Fruit fly (Drosophila melanogaster) whole organism, wandering third instar larva: ENCODE data around the gene S6k.
A peak's percentile ranks its signal among the peaks of the same experiment; 100 is the strongest.

ENCODE experiments used
- Abd-B ChIP-seq: fragments of >200 bp; optimal IDR thresholded peaks from 2 replicates; lab custom pipeline; 2017; ENCODE audit warnings: missing biosample characterization, missing genetic modification characterization
- CG32264 ChIP-seq: fragments of 200-800 bp; sonication (Bioruptor generic); optimal IDR thresholded peaks from 2 replicates; lab custom pipeline; 2016; ENCODE audit warnings: missing biosample characterization, missing genetic modification characterization
- CG9705 ChIP-seq: fragments of 200-800 bp; sonication (Bioruptor generic); optimal IDR thresholded peaks from 2 replicates; lab custom pipeline; 2018; ENCODE audit warnings: missing biosample characterization, mild to moderate bottlenecking, missing genetic modification characterization
- CrebA ChIP-seq: fragments of 200-800 bp; sonication (Bioruptor generic); optimal IDR thresholded peaks from 2 replicates; lab custom pipeline; 2016; ENCODE audit warnings: missing biosample characterization, mild to moderate bottlenecking, missing genetic modification characterization, borderline replicate concordance
- Dfd ChIP-seq: fragments of >200 bp; optimal IDR thresholded peaks from 2 replicates; lab custom pipeline; 2017; ENCODE audit warnings: missing biosample characterization, missing genetic modification characterization
- Dif ChIP-seq: fragments of 200-275, 200-300 bp; sonication (Bioruptor generic); optimal IDR thresholded peaks from 2 replicates; lab custom pipeline; 2018; ENCODE audit warnings: missing biosample characterization, missing genetic modification characterization; ENCODE audit not compliant: partially characterized antibody
- GATAd ChIP-seq: sonication (Bioruptor generic); optimal IDR thresholded peaks from 2 replicates; lab custom pipeline; 2016; ENCODE audit warnings: missing biosample characterization, missing genetic modification characterization
- HLH106 ChIP-seq: fragments of 200-800 bp; optimal IDR thresholded peaks from 3 replicates; lab custom pipeline; 2019; ENCODE audit warnings: missing biosample characterization, mild to moderate bottlenecking, missing genetic modification characterization, moderate library complexity
- Hnf4 ChIP-seq: fragments of 200-800 bp; sonication (Bioruptor generic); optimal IDR thresholded peaks from 2 replicates; lab custom pipeline; 2016; ENCODE audit warnings: missing biosample characterization, mild to moderate bottlenecking, missing genetic modification characterization
- Hr78 ChIP-seq: fragments of >200 bp; optimal IDR thresholded peaks from 2 replicates; lab custom pipeline; 2017; ENCODE audit warnings: missing biosample characterization, missing genetic modification characterization
- Hr83 ChIP-seq: fragments of 200-300 bp; sonication (Bioruptor generic); optimal IDR thresholded peaks from 2 replicates; lab custom pipeline; 2016; ENCODE audit warnings: missing biosample characterization, mild to moderate bottlenecking, missing genetic modification characterization, moderate library complexity; ENCODE audit not compliant: poor library complexity, severe bottlenecking
- Jra ChIP-seq: sonication (Bioruptor generic); optimal IDR thresholded peaks from 2 replicates; lab custom pipeline; 2016; ENCODE audit warnings: missing biosample characterization, missing genetic modification characterization
- Mio ChIP-seq: sonication (Bioruptor generic); optimal IDR thresholded peaks from 2 replicates; lab custom pipeline; 2016; ENCODE audit warnings: missing biosample characterization, missing genetic modification characterization
- N ChIP-seq: fragments of >200 bp; optimal IDR thresholded peaks from 2 replicates; lab custom pipeline; 2018; ENCODE audit warnings: missing biosample characterization, missing external identifiers, missing genetic modification characterization
- OdsH ChIP-seq: fragments of 200-800 bp; sonication (Bioruptor generic); optimal IDR thresholded peaks from 2 replicates; lab custom pipeline; 2016; ENCODE audit warnings: missing biosample characterization, mild to moderate bottlenecking, missing genetic modification characterization
- Rel ChIP-seq, 2 experiments: fragments of 200-800 bp; sonication (Bioruptor generic) in 1 of 2; optimal IDR thresholded peaks; 2 replicates in 1 of 2; 3 replicates in 1 of 2; lab custom pipeline; 2016 to 2019; ENCODE audit warnings: mild to moderate bottlenecking in 2 of 2, missing biosample characterization in 2 of 2, missing genetic modification characterization in 2 of 2, moderate library complexity in 1 of 2
- Sp1 ChIP-seq: fragments of 200-800 bp; sonication (Bioruptor generic); optimal IDR thresholded peaks from 3 replicates; lab custom pipeline; 2019; ENCODE audit warnings: missing biosample characterization, mild to moderate bottlenecking, missing genetic modification characterization, moderate library complexity
- Vsx2 ChIP-seq: fragments of 200-300, 225-300 bp; sonication (Bioruptor generic); optimal IDR thresholded peaks from 2 replicates; lab custom pipeline; 2018; ENCODE audit warnings: missing biosample characterization, missing genetic modification characterization; ENCODE audit not compliant: partially characterized antibody
- br ChIP-seq: fragments of 200-800 bp; sonication (Bioruptor generic); optimal IDR thresholded peaks from 2 replicates; lab custom pipeline; 2016; ENCODE audit warnings: missing biosample characterization, missing genetic modification characterization
- brk ChIP-seq: fragments of 200-800 bp; sonication (Bioruptor generic); optimal IDR thresholded peaks from 2 replicates; lab custom pipeline; 2016; ENCODE audit warnings: missing biosample characterization, mild to moderate bottlenecking, missing genetic modification characterization
- dl ChIP-seq, 2 experiments: fragments of 175-275, 200-275 bp in 1 of 2; fragments of 200-275 bp in 1 of 2; sonication (Bioruptor generic); optimal IDR thresholded peaks; lab custom pipeline; 2018; ENCODE audit warnings: mild to moderate bottlenecking in 2 of 2, missing biosample characterization in 2 of 2, missing genetic modification characterization in 2 of 2, moderate library complexity in 2 of 2; ENCODE audit not compliant: partially characterized antibody in 2 of 2, insufficient read depth in 1 of 2
- dmrt93B ChIP-seq: fragments of 200-800 bp; sonication (Bioruptor generic); optimal IDR thresholded peaks from 2 replicates; lab custom pipeline; 2018; ENCODE audit warnings: missing biosample characterization, mild to moderate bottlenecking, missing genetic modification characterization
- dsf ChIP-seq: sonication (Bioruptor generic); optimal IDR thresholded peaks from 2 replicates; lab custom pipeline; 2016; ENCODE audit warnings: missing biosample characterization, missing genetic modification characterization, borderline replicate concordance
- ey ChIP-seq: fragments of 200-800 bp; sonication (Bioruptor generic); optimal IDR thresholded peaks from 2 replicates; lab custom pipeline; 2016; ENCODE audit warnings: missing biosample characterization, missing genetic modification characterization
- foxo ChIP-seq, 2 experiments: fragments of 200-800 bp; sonication (Bioruptor generic); optimal IDR thresholded peaks; 2 replicates in 1 of 2; 3 replicates in 1 of 2; lab custom pipeline; 2016 to 2017; ENCODE audit warnings: missing biosample characterization in 2 of 2, missing genetic modification characterization in 2 of 2
- fru ChIP-seq: fragments of 200-800 bp; sonication (Bioruptor generic); optimal IDR thresholded peaks from 3 replicates; lab custom pipeline; 2016; ENCODE audit warnings: missing biosample characterization, mild to moderate bottlenecking, missing genetic modification characterization
- h ChIP-seq: fragments of 200-800 bp; sonication (Bioruptor generic); optimal IDR thresholded peaks from 3 replicates; lab custom pipeline; 2016; ENCODE audit warnings: missing biosample characterization, mild to moderate bottlenecking, missing genetic modification characterization
- jim ChIP-seq: fragments of 175-275, 200-325 bp; sonication (Bioruptor generic); optimal IDR thresholded peaks from 2 replicates; lab custom pipeline; 2016; ENCODE audit warnings: missing biosample characterization, mild to moderate bottlenecking, missing genetic modification characterization
- lola ChIP-seq: fragments of >200 bp; optimal IDR thresholded peaks from 2 replicates; lab custom pipeline; 2017; ENCODE audit warnings: missing biosample characterization, missing genetic modification characterization
- pan ChIP-seq: fragments of >200 bp; optimal IDR thresholded peaks from 2 replicates; lab custom pipeline; 2017
- psq ChIP-seq: fragments of 200-800 bp; sonication (Bioruptor generic); optimal IDR thresholded peaks from 3 replicates; lab custom pipeline; 2017; ENCODE audit warnings: missing biosample characterization, mild to moderate bottlenecking, missing genetic modification characterization, moderate library complexity
- rgr ChIP-seq: fragments of 200-800 bp; sonication (Bioruptor generic); optimal IDR thresholded peaks from 3 replicates; lab custom pipeline; 2016; ENCODE audit warnings: missing biosample characterization, mild to moderate bottlenecking, missing genetic modification characterization
- sage ChIP-seq: fragments of 200-800 bp; sonication (Bioruptor generic); optimal IDR thresholded peaks from 2 replicates; lab custom pipeline; 2016; ENCODE audit warnings: missing biosample characterization, mild to moderate bottlenecking, missing genetic modification characterization
- sv ChIP-seq: fragments of 200-800 bp; sonication (Bioruptor generic); optimal IDR thresholded peaks from 3 replicates; lab custom pipeline; 2016; ENCODE audit warnings: missing biosample characterization, missing genetic modification characterization
- tai ChIP-seq: sonication (Bioruptor generic); optimal IDR thresholded peaks from 2 replicates; lab custom pipeline; 2016; ENCODE audit warnings: missing biosample characterization, missing genetic modification characterization
- usp ChIP-seq: fragments of >200 bp; optimal IDR thresholded peaks from 2 replicates; lab custom pipeline; 2017; ENCODE audit warnings: missing biosample characterization, missing genetic modification characterization
- woc ChIP-seq: sonication (Bioruptor generic); optimal IDR thresholded peaks from 2 replicates; lab custom pipeline; 2016; ENCODE audit warnings: missing biosample characterization, mild to moderate bottlenecking, missing genetic modification characterization

The S6k gene

dm6 chr3L:5835887-5836646 lies 25.3 kb upstream of the S6k start:
- no peak for TF ChIP-seq Abd-B (GFP tag; lab: Kevin White, UChicago)
- TF ChIP-seq Dfd (GFP tag; lab: Kevin White, UChicago): no peak
- TF ChIP-seq Jra (GFP tag; lab: Kevin White, UChicago): no peak
- peak in 1 of 2 experiments; percentile 32 for TF ChIP-seq foxo (GFP tag; optimal IDR thresholded peaks at IDR 0.05; lab: Kevin White, UChicago)
- peak; percentile 20 for TF ChIP-seq br (GFP tag; lab: Kevin White, UChicago)
- TF ChIP-seq rgr (GFP tag; lab: Kevin White, UChicago): peak; percentile 11
- peak; percentile 36 for TF ChIP-seq OdsH
- peak; percentile 33 for TF ChIP-seq ey (GFP tag; lab: Kevin White, UChicago)
- no peak for TF ChIP-seq Hnf4
- no peak for TF ChIP-seq usp (GFP tag; lab: Kevin White, UChicago)
- TF ChIP-seq psq (GFP tag; lab: Kevin White, UChicago): peak; percentile 20
- TF ChIP-seq woc: peak; percentile 11
- TF ChIP-seq pan (lab: Kevin White, UChicago): no peak
- TF ChIP-seq Mio (GFP tag; lab: Kevin White, UChicago): no peak
- TF ChIP-seq h: peak; percentile 46
- peak; percentile 35 for TF ChIP-seq fru (GFP tag; lab: Kevin White, UChicago)
- no peak for TF ChIP-seq Vsx2 (GFP tag; lab: Kevin White, UChicago)

dm6 chr3L:5835431-5835830 lies 24.7 kb upstream of the S6k start:
- TF ChIP-seq tai (GFP tag; lab: Kevin White, UChicago) (no peak), Vsx2 (GFP tag; lab: Kevin White, UChicago) (peak; percentile 9), brk (GFP tag; lab: Kevin White, UChicago) (no peak), Jra (GFP tag; lab: Kevin White, UChicago) (no peak), Dfd (GFP tag; lab: Kevin White, UChicago) (peak; percentile 27), sage (GFP tag; lab: Kevin White, UChicago) (no peak), Mio (GFP tag; lab: Kevin White, UChicago) (no peak)

dm6 chr3L:5834798-5835197 lies 24.1 kb upstream of the S6k start:
- TF ChIP-seq Hr83: no peak
- no peak for TF ChIP-seq usp (GFP tag; lab: Kevin White, UChicago)
- TF ChIP-seq N: no peak
- TF ChIP-seq sv (GFP tag; lab: Kevin White, UChicago): no peak
- no peak for TF ChIP-seq sage (GFP tag; lab: Kevin White, UChicago)
- TF ChIP-seq rgr (GFP tag; lab: Kevin White, UChicago): no peak
- TF ChIP-seq, all 38 proteins: peak for 0

dm6 chr3L:5834245-5834644 lies 23.5 kb upstream of the S6k start:
- TF ChIP-seq Vsx2 (GFP tag; lab: Kevin White, UChicago) (no peak), Rel (GFP tag; optimal IDR thresholded peaks at IDR 0.05; lab: Kevin White, UChicago) (no peak), Rel (tag; optimal IDR thresholded peaks at IDR 0.05; lab: Kevin White, UChicago) (no peak), Jra (GFP tag; lab: Kevin White, UChicago) (no peak), fru (GFP tag; lab: Kevin White, UChicago) (peak; percentile 44), tai (GFP tag; lab: Kevin White, UChicago) (no peak), dmrt93B (GFP tag; lab: Kevin White, UChicago) (peak; percentile 26), ey (GFP tag; lab: Kevin White, UChicago) (peak; percentile 43), psq (GFP tag; lab: Kevin White, UChicago) (no peak), br (GFP tag; lab: Kevin White, UChicago) (peak; percentile 21), Dfd (GFP tag; lab: Kevin White, UChicago) (no peak), Mio (GFP tag; lab: Kevin White, UChicago) (no peak), brk (GFP tag; lab: Kevin White, UChicago) (no peak), Dif (no peak), HLH106 (tag; lab: Kevin White, UChicago) (peak; percentile 25), dsf (GFP tag; lab: Kevin White, UChicago) (no peak), Hnf4 (no peak), woc (peak; percentile 15), CG32264 (no peak), sv (GFP tag; lab: Kevin White, UChicago) (no peak), jim (GFP tag; lab: Kevin White, UChicago) (no peak), GATAd (GFP tag; lab: Kevin White, UChicago) (no peak), h (peak; percentile 57), OdsH (no peak), N (no peak), foxo (GFP tag; optimal IDR thresholded peaks at IDR 0.05; lab: Kevin White, UChicago) (peak in 1 of 2 experiments; percentile 53), Hr78 (no peak), lola (GFP tag; lab: Kevin White, UChicago) (no peak), rgr (GFP tag; lab: Kevin White, UChicago) (peak; percentile 50), CG9705 (GFP tag; lab: Kevin White, UChicago) (no peak), Abd-B (GFP tag; lab: Kevin White, UChicago) (no peak), CrebA (GFP tag; lab: Kevin White, UChicago) (no peak), sage (GFP tag; lab: Kevin White, UChicago) (no peak), usp (GFP tag; lab: Kevin White, UChicago) (no peak), dl (GFP tag; optimal IDR thresholded peaks at IDR 0.05; lab: Kevin White, UChicago; ENCODE audit: insufficient read depth in 1 of 2, partially characterized antibody in 2 of 2) (no peak), Hr83 (no peak), Sp1 (GFP tag; lab: Kevin White, UChicago) (no peak)
